Worm (Caenorhabditis elegans) whole organism, L3 larva: Measurements from ENCODE around the gene F47F2.1.

Experiments
- ZK546.5 ChIP-seq: sonication (generic microtip); optimal IDR thresholded peaks from 2 replicates; lab custom pipeline; 2017; ENCODE audit warnings: missing biosample characterization, missing genetic modification characterization
- aly-2 ChIP-seq: fragments of 150-350 bp; optimal IDR thresholded peaks from 2 replicates; lab custom pipeline; 2014; ENCODE audit warnings: missing biosample characterization, missing genetic modification characterization
- elt-1 ChIP-seq: fragments of 150-350 bp; optimal IDR thresholded peaks from 2 replicates; lab custom pipeline; 2014; ENCODE audit warnings: missing biosample characterization, missing genetic modification characterization
- jun-1 ChIP-seq: fragments of 150-350 bp; optimal IDR thresholded peaks from 2 replicates; lab custom pipeline; 2014; ENCODE audit warnings: missing biosample characterization, missing genetic modification reagents, missing genetic modification characterization
- mdl-1 ChIP-seq: fragments of 150-350 bp; optimal IDR thresholded peaks from 2 replicates; lab custom pipeline; 2014; ENCODE audit warnings: missing biosample characterization, missing genetic modification characterization
- nhr-23 ChIP-seq: fragments of 150-350 bp; optimal IDR thresholded peaks from 2 replicates; lab custom pipeline; 2014; ENCODE audit warnings: missing biosample characterization, missing genetic modification reagents, missing genetic modification characterization
- nhr-28 ChIP-seq: fragments of 150-350 bp; optimal IDR thresholded peaks from 2 replicates; lab custom pipeline; 2014; ENCODE audit warnings: missing biosample characterization, missing genetic modification characterization
- pqm-1 ChIP-seq: fragments of 150-350 bp; optimal IDR thresholded peaks from 2 replicates; lab custom pipeline; 2017; ENCODE audit warnings: missing biosample characterization, missing genetic modification characterization, inconsistent platforms
- snpc-4 ChIP-seq: fragments of 150-350 bp; optimal IDR thresholded peaks from 2 replicates; lab custom pipeline; 2014; ENCODE audit warnings: missing biosample characterization, missing genetic modification characterization
- zag-1 ChIP-seq: fragments of 150-350 bp; optimal IDR thresholded peaks from 2 replicates; lab custom pipeline; 2014; ENCODE audit warnings: missing biosample characterization, missing genetic modification characterization
- ztf-11 ChIP-seq: fragments of 150-350 bp; optimal IDR thresholded peaks from 2 replicates; lab custom pipeline; 2014; ENCODE audit warnings: missing biosample characterization, missing genetic modification characterization

DNA sequence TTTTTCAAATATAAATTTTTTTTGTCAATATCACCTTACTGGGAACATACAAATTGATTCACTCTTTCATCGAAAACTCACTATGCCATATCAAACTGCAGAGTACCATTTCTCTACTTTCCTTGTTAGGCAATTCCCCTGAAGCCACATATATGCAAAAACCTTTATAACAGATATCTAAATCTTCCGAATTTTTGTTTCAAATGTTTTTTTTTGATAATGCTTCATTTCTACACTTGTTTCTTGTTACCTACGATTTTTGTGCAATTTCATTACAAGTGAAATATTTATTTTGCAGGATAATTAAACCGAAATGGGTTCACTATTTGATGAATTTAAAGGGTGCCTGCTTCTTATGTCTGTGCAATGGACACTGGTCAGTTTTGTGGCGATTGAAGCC lies 41.8 kb downstream of the F47F2.1 start, which contains the start of gene T22B2.2:
- TF ChIP-seq snpc-4 (no peak), pqm-1 (tag; lab: Kevin White, UChicago) (no peak), jun-1 (tag; lab: Kevin White, UChicago) (no peak), elt-1 (no peak), ztf-11 (tag; lab: Kevin White, UChicago) (no peak), nhr-23 (tag; lab: Kevin White, UChicago) (no peak), nhr-28 (no peak), aly-2 (tag; lab: Kevin White, UChicago) (no peak), ZK546.5 (no peak), mdl-1 (tag; lab: Kevin White, UChicago) (no peak), zag-1 (tag; lab: Kevin White, UChicago) (no peak)
